Worm (Caenorhabditis elegans): Measurements from ENCODE around the gene ceh-83.

ce11 chrII:1756582-1756981, 20.2 kb upstream of the ceh-83 start, which contains the start of gene fbxb-53:
- TF ChIP-seq cog-1 (tag; optimal IDR thresholded peaks at IDR 0.05) (no peak), ref-1 (GFP tag; conservative IDR thresholded peaks at IDR 0.05) (no peak)
